Fruit fly (Drosophila melanogaster): ENCODE measurements around the gene Drsl3.

Drsl3 gene

dm6 chr3L:3288414-3288813, 26.4 kb upstream of the Drsl3 start (continued):
- TF ChIP-seq pum (GFP tag; optimal IDR thresholded peaks at IDR 0.05), result no peak
- no peak for TF ChIP-seq Ets65A (GFP tag)
- TF ChIP-seq CG11723 (GFP tag; optimal IDR thresholded peaks at IDR 0.05), result no peak
- no peak for TF ChIP-seq disco-r (GFP tag; optimal IDR thresholded peaks at IDR 0.05)
- no peak for TF ChIP-seq ash1 (GFP tag; optimal IDR thresholded peaks at IDR 0.05)
- no peak for TF ChIP-seq CG12299 (tag; optimal IDR thresholded peaks at IDR 0.05)
- TF ChIP-seq MESR4 (GFP tag; optimal IDR thresholded peaks at IDR 0.05), result no peak
- no peak for TF ChIP-seq CG12744 (GFP tag; optimal IDR thresholded peaks at IDR 0.05)
- TF ChIP-seq YL-1 (GFP tag; optimal IDR thresholded peaks at IDR 0.05), result no peak
- no peak for TF ChIP-seq CG12942 (GFP tag; optimal IDR thresholded peaks at IDR 0.05)
- TF ChIP-seq CG31441 (GFP tag; IDR thresholded peaks at IDR 0.05), result 0 out of 2 replicates have a peak, but pooled peaks have one; percentile 9
- no peak for TF ChIP-seq chif (GFP tag; optimal IDR thresholded peaks at IDR 0.05)
- no peak for TF ChIP-seq usp (GFP tag; optimal IDR thresholded peaks at IDR 0.05)
- no peak for TF ChIP-seq dan (GFP tag; IDR thresholded peaks at IDR 0.05)
- TF ChIP-seq jumu (GFP tag; optimal IDR thresholded peaks at IDR 0.05), result no peak
- no peak for TF ChIP-seq seq (GFP tag; IDR thresholded peaks at IDR 0.05)
- TF ChIP-seq CG14441 (GFP tag; IDR thresholded peaks at IDR 0.05), result peak; percentile 41; the same call in 1 of the 2 replicates
- no peak for TF ChIP-seq repo (GFP tag; optimal IDR thresholded peaks at IDR 0.05)
- no peak for TF ChIP-seq Antp (GFP tag; optimal IDR thresholded peaks at IDR 0.05)
- TF ChIP-seq croc (GFP tag; conservative IDR thresholded peaks at IDR 0.05), result no peak
- no peak for TF ChIP-seq hkb (optimal IDR thresholded peaks at IDR 0.05)
- TF ChIP-seq hkb (GFP tag; IDR thresholded peaks at IDR 0.05), result no peak
- TF ChIP-seq Hsf (GFP tag; optimal IDR thresholded peaks at IDR 0.05), result no peak
- TF ChIP-seq CG32532 (GFP tag; IDR thresholded peaks at IDR 0.05), result peak; percentile 86
- TF ChIP-seq Bteb2 (GFP tag; optimal IDR thresholded peaks at IDR 0.05), result no peak
- peak; percentile 44; the same call in 1 of the 2 replicates for TF ChIP-seq CG14014 (GFP tag; IDR thresholded peaks at IDR 0.05)
- TF ChIP-seq CrebB (tag; optimal IDR thresholded peaks at IDR 0.05), result no peak
- peak; percentile 36; the same call in 1 of the 3 replicates for TF ChIP-seq tgo (GFP tag; IDR thresholded peaks at IDR 0.05)
- TF ChIP-seq onecut (GFP tag; IDR thresholded peaks at IDR 0.05), result peak; percentile 46
- TF ChIP-seq ssp (GFP tag; IDR thresholded peaks at IDR 0.05), result no peak
- no peak for TF ChIP-seq yki (optimal IDR thresholded peaks at IDR 0.05)
- no peak for TF ChIP-seq Scr (GFP tag; IDR thresholded peaks at IDR 0.05; ENCODE audit: partially characterized antibody)
- TF ChIP-seq az2 (GFP tag; optimal IDR thresholded peaks at IDR 0.05), result no peak
- no peak for TF ChIP-seq gt (GFP tag; IDR thresholded peaks at IDR 0.05)
- TF ChIP-seq Side (GFP tag; optimal IDR thresholded peaks at IDR 0.05), result no peak
- no peak for TF ChIP-seq CG3163 (GFP tag; optimal IDR thresholded peaks at IDR 0.05)
- no peak for TF ChIP-seq ewg (GFP tag; optimal IDR thresholded peaks at IDR 0.05)
- TF ChIP-seq schlank (tag; optimal IDR thresholded peaks at IDR 0.05), result no peak
- TF ChIP-seq Ssrp (tag; optimal IDR thresholded peaks at IDR 0.05), result no peak
- TF ChIP-seq CG32767 (GFP tag; IDR thresholded peaks at IDR 0.05), result no peak
- TF ChIP-seq CG34376 (GFP tag; optimal IDR thresholded peaks at IDR 0.05), result no peak
- no peak for TF ChIP-seq sc (optimal IDR thresholded peaks at IDR 0.05)
- no peak for TF ChIP-seq sc (GFP tag; optimal IDR thresholded peaks at IDR 0.05)
- TF ChIP-seq lola (GFP tag; optimal IDR thresholded peaks at IDR 0.05), result no peak
- no peak for TF ChIP-seq klu (GFP tag; IDR thresholded peaks at IDR 0.05)
- no peak for TF ChIP-seq Awh (GFP tag; IDR thresholded peaks at IDR 0.05)
- no peak for TF ChIP-seq lbe (GFP tag; optimal IDR thresholded peaks at IDR 0.05)
- TF ChIP-seq fu2 (GFP tag; optimal IDR thresholded peaks at IDR 0.05), result no peak
- TF ChIP-seq CG17328 (GFP tag; IDR thresholded peaks at IDR 0.05), result no peak
- no peak for TF ChIP-seq unpg (GFP tag; optimal IDR thresholded peaks at IDR 0.05)
- no peak for TF ChIP-seq ro (GFP tag; IDR thresholded peaks at IDR 0.05)
- no peak for TF ChIP-seq dpn (GFP tag; optimal IDR thresholded peaks at IDR 0.05)
- no peak for TF ChIP-seq z (GFP tag; IDR thresholded peaks at IDR 0.05)
- no peak for TF ChIP-seq HmgZ (tag; optimal IDR thresholded peaks at IDR 0.05)
